Fruit fly (Drosophila melanogaster): ENCODE data around the gene CG31676.

Gene CG31676

dm6 chr2L:20829755-20830396, 10.7 kb upstream of the CG31676 start (continued):
- TF ChIP-seq CG18619 (GFP tag; optimal IDR thresholded peaks at IDR 0.05) (no peak), Rfx (GFP tag; IDR thresholded peaks at IDR 0.05) (peak; percentile 32; the same call in 1 of the 2 replicates), CG2120 (GFP tag; optimal IDR thresholded peaks at IDR 0.05) (peak; percentile 9), Hr3 (GFP tag; optimal IDR thresholded peaks at IDR 0.05) (no peak), Med (GFP tag) (peak; percentile 39), CG32532 (GFP tag; IDR thresholded peaks at IDR 0.05) (peak; percentile 22; the same call in 1 of the 2 replicates), CG9817 (tag; optimal IDR thresholded peaks at IDR 0.05) (peak; percentile 26), fd102C (GFP tag; optimal IDR thresholded peaks at IDR 0.05) (no peak), CG15269 (tag; optimal IDR thresholded peaks at IDR 0.05) (peak; percentile 5), CG11456 (GFP tag; IDR thresholded peaks at IDR 0.05) (no peak), CG11504 (tag; optimal IDR thresholded peaks at IDR 0.05) (peak; percentile 26), CG8388 (GFP tag; optimal IDR thresholded peaks at IDR 0.05) (no peak), Fer1 (GFP tag; optimal IDR thresholded peaks at IDR 0.05) (peak; percentile 33), amos (GFP tag; IDR thresholded peaks at IDR 0.05; ENCODE audit: partially characterized antibody) (no peak)

dm6 chr2L:20831060-20831459, 9.5 kb upstream of the CG31676 start, which contains the start of gene CG31674:
Gene CG31674, plus strand, starts transcription at chr2L:20831262.
- TF ChIP-seq CHES-1-like (GFP tag; optimal IDR thresholded peaks at IDR 0.05) (no peak), dati (GFP tag; IDR thresholded peaks at IDR 0.05) (no peak), Med (GFP tag) (peak; percentile 90), CG13296 (GFP tag; optimal IDR thresholded peaks at IDR 0.05) (peak; percentile 61), CG2120 (GFP tag; optimal IDR thresholded peaks at IDR 0.05) (peak; percentile 0), CG10654 (GFP tag; optimal IDR thresholded peaks at IDR 0.05) (no peak), sens (GFP tag) (peak; percentile 28), org-1 (GFP tag; optimal IDR thresholded peaks at IDR 0.05) (no peak), C15 (GFP tag; IDR thresholded peaks at IDR 0.05) (no peak), CG17385 (GFP tag; optimal IDR thresholded peaks at IDR 0.05) (peak; percentile 39), CG11696 (GFP tag; IDR thresholded peaks at IDR 0.05) (peak; percentile 33; the same call in 1 of the 2 replicates), run (tag; optimal IDR thresholded peaks at IDR 0.05) (no peak), ranshi (GFP tag; IDR thresholded peaks at IDR 0.05) (no peak; the same call in 1 of the 2 replicates), CG3838 (GFP tag; optimal IDR thresholded peaks at IDR 0.05) (no peak), gro (GFP tag; optimal IDR thresholded peaks at IDR 0.05) (peak; percentile 47), D19A (tag; optimal IDR thresholded peaks at IDR 0.05) (peak; percentile 81), unpg (GFP tag; optimal IDR thresholded peaks at IDR 0.05) (no peak), Doc3 (GFP tag; IDR thresholded peaks at IDR 0.05; ENCODE audit: partially characterized antibody) (no peak), dmrt99B (tag; optimal IDR thresholded peaks at IDR 0.05) (peak; percentile 3), klu (GFP tag; IDR thresholded peaks at IDR 0.05) (no peak), btn (GFP tag; optimal IDR thresholded peaks at IDR 0.05) (no peak), chn (GFP tag; optimal IDR thresholded peaks at IDR 0.05) (no peak), CG6175 (GFP tag; IDR thresholded peaks at IDR 0.05) (no peak), vvl (GFP tag; IDR thresholded peaks at IDR 0.05) (peak; percentile 51), CkIIα-i1 (GFP tag; IDR thresholded peaks at IDR 0.05) (no peak), dan (GFP tag; IDR thresholded peaks at IDR 0.05) (no peak), CG3407 (GFP tag; optimal IDR thresholded peaks at IDR 0.05) (no peak), pfk (GFP tag; optimal IDR thresholded peaks at IDR 0.05) (no peak), CG34422 (GFP tag; IDR thresholded peaks at IDR 0.05) (no peak), CG18764 (GFP tag; optimal IDR thresholded peaks at IDR 0.05) (no peak), CG13775 (GFP tag; optimal IDR thresholded peaks at IDR 0.05) (no peak), CG32772 (GFP tag; IDR thresholded peaks at IDR 0.05) (no peak), vnd (GFP tag; IDR thresholded peaks at IDR 0.05; ENCODE audit: partially characterized antibody) (no peak), CG11723 (GFP tag; optimal IDR thresholded peaks at IDR 0.05) (no peak), emc (GFP tag; optimal IDR thresholded peaks at IDR 0.05) (no peak), lola (GFP tag; optimal IDR thresholded peaks at IDR 0.05) (no peak), lab (GFP tag; optimal IDR thresholded peaks at IDR 0.05) (peak; percentile 16)

Data from whole organism, embryonic.